Fruit fly (Drosophila melanogaster): Measurements from ENCODE around the gene stc.
A peak's percentile ranks its signal among the peaks of the same experiment; 100 is the strongest.

stc gene

dm6 chr2L:15113234-15113916, at the start of gene stc:
TSS of gene stc (plus strand) at chr2L:15113480.
- TF ChIP-seq vfl (GFP tag; optimal IDR thresholded peaks at IDR 0.05) (peak; percentile 10), onecut (GFP tag; IDR thresholded peaks at IDR 0.05) (peak; percentile 37; the same call in 1 of the 2 replicates), Ravus (GFP tag; IDR thresholded peaks at IDR 0.05) (no peak), dysf (GFP tag; IDR thresholded peaks at IDR 0.05) (peak; percentile 14; the same call in 1 of the 3 replicates), Hmr (GFP tag; optimal IDR thresholded peaks at IDR 0.05) (peak; percentile 49), Hey (tag; optimal IDR thresholded peaks at IDR 0.05) (no peak), B-H1 (GFP tag; IDR thresholded peaks at IDR 0.05) (no peak), CG18011 (GFP tag; optimal IDR thresholded peaks at IDR 0.05) (peak; percentile 65), CG33213 (GFP tag; optimal IDR thresholded peaks at IDR 0.05) (peak; percentile 73), CG16863 (GFP tag; optimal IDR thresholded peaks at IDR 0.05) (peak; percentile 37), CG7963 (GFP tag; IDR thresholded peaks at IDR 0.05; ENCODE audit: partially characterized antibody) (peak; percentile 63; the same call in 2 of the 3 replicates), CG11247 (GFP tag; IDR thresholded peaks at IDR 0.05) (peak; percentile 50; the same call in 1 of the 2 replicates), CG3995 (GFP tag; optimal IDR thresholded peaks at IDR 0.05) (peak; percentile 35), CG6765 (GFP tag; optimal IDR thresholded peaks at IDR 0.05) (no peak), CG12104 (GFP tag; optimal IDR thresholded peaks at IDR 0.05) (peak; percentile 7), lmd (GFP tag; IDR thresholded peaks at IDR 0.05) (no peak; the same call in 1 of the 2 replicates), Ptx1 (GFP tag; IDR thresholded peaks at IDR 0.05) (no peak), tll (GFP tag; optimal IDR thresholded peaks at IDR 0.05) (peak in 1 of 2 experiments; percentile 45), stwl (tag; optimal IDR thresholded peaks at IDR 0.05) (peak; percentile 99), CG10565 (GFP tag; optimal IDR thresholded peaks at IDR 0.05) (no peak), nau (GFP tag; optimal IDR thresholded peaks at IDR 0.05) (no peak), CG6175 (GFP tag; IDR thresholded peaks at IDR 0.05) (no peak), Stat92E (GFP tag; optimal IDR thresholded peaks at IDR 0.05) (peak in 1 of 3 experiments; percentile 37), grau (tag; optimal IDR thresholded peaks at IDR 0.05) (peak; percentile 55), CG17186 (GFP tag; optimal IDR thresholded peaks at IDR 0.05) (peak; percentile 74), zfh2 (GFP tag; optimal IDR thresholded peaks at IDR 0.05) (peak; percentile 51), Aef1 (GFP tag; IDR thresholded peaks at IDR 0.05) (peak; percentile 18; the same call in 1 of the 3 replicates), CG2199 (GFP tag; IDR thresholded peaks at IDR 0.05) (peak; percentile 69; the same call in 2 of the 3 replicates), Hr51 (GFP tag; optimal IDR thresholded peaks at IDR 0.05) (peak in 1 of 2 experiments; percentile 23), en (GFP tag; optimal IDR thresholded peaks at IDR 0.05) (peak; percentile 19), chif (GFP tag; optimal IDR thresholded peaks at IDR 0.05) (peak; percentile 6 to 62), E2f2 (GFP tag; IDR thresholded peaks at IDR 0.05) (peak; percentile 70), H2.0 (GFP tag; IDR thresholded peaks at IDR 0.05) (peak; percentile 39; the same call in 1 of the 2 replicates), CG8924 (tag; optimal IDR thresholded peaks at IDR 0.05) (peak; percentile 68), Antp (GFP tag; optimal IDR thresholded peaks at IDR 0.05) (peak; percentile 45), CG14710 (tag; optimal IDR thresholded peaks at IDR 0.05) (peak; percentile 69), zen (tag; optimal IDR thresholded peaks at IDR 0.05) (peak; percentile 57), Dad (GFP tag; optimal IDR thresholded peaks at IDR 0.05) (no peak), CG4282 (GFP tag; optimal IDR thresholded peaks at IDR 0.05) (peak; percentile 51), CHES-1-like (GFP tag; optimal IDR thresholded peaks at IDR 0.05) (peak; percentile 67), Sox102F (GFP tag; optimal IDR thresholded peaks at IDR 0.05) (no peak), H15 (GFP tag; IDR thresholded peaks at IDR 0.05) (peak; percentile 43; the same call in 1 of the 3 replicates), B-H2 (GFP tag; optimal IDR thresholded peaks at IDR 0.05) (peak; percentile 61), CG8944 (GFP tag; optimal IDR thresholded peaks at IDR 0.05) (peak; percentile 36), slbo (GFP tag; IDR thresholded peaks at IDR 0.05) (peak; percentile 64), CG9727 (GFP tag; optimal IDR thresholded peaks at IDR 0.05) (peak; percentile 20), CG12659 (GFP tag; optimal IDR thresholded peaks at IDR 0.05) (peak; percentile 83), CG17802 (tag; optimal IDR thresholded peaks at IDR 0.05) (no peak)

Data from whole organism, embryonic.